Worm (Caenorhabditis elegans): Measurements from ENCODE around the gene fbxc-19.

- TF ChIP-seq elt-3 (tag; optimal IDR thresholded peaks at IDR 0.05) (no peak), ztf-4 (tag; optimal IDR thresholded peaks at IDR 0.05) (no peak), snpc-4 (tag; optimal IDR thresholded peaks at IDR 0.05) (no peak), mab-5 (tag; optimal IDR thresholded peaks at IDR 0.05) (no peak), unc-39 (tag; optimal IDR thresholded peaks at IDR 0.05) (no peak), nhr-11 (tag; optimal IDR thresholded peaks at IDR 0.05) (no peak)
Measured at ce11 chrII:1788087-1788486, 32.2 kb upstream of the fbxc-19 start, which contains the start of the genes C08F1.6 and fbxb-13.

Data from whole organism, L2 larva.